Fruit fly (Drosophila melanogaster): ENCODE results near the gene Ser.

dm6 chr3R:27178546-27179375, 15.3 kb downstream of the Ser start:
- TF ChIP-seq pan (optimal IDR thresholded peaks at IDR 0.05) (no peak), psq (optimal IDR thresholded peaks at IDR 0.05) (no peak), CG8478 (optimal IDR thresholded peaks at IDR 0.05) (no peak)
